Worm (Caenorhabditis elegans) whole organism, L1 larva: Measurements from ENCODE around the gene usp-4.

ENCODE experiments used
- C16A3.4 ChIP-seq: fragments of 150-350 bp; optimal IDR thresholded peaks from 2 replicates; lab custom pipeline; 2014; ENCODE audit warnings: missing biosample characterization, missing genetic modification characterization
- C34B4.2 ChIP-seq: sonication (generic microtip); optimal IDR thresholded peaks from 2 replicates; lab custom pipeline; 2017; ENCODE audit warnings: mild to moderate bottlenecking, missing genetic modification characterization, missing compliant biosample characterization
- Y116A8C.19 ChIP-seq: sonication (generic microtip); optimal IDR thresholded peaks from 2 replicates; lab custom pipeline; 2016; ENCODE audit warnings: missing compliant biosample characterization, missing genetic modification characterization, borderline replicate concordance
- aha-1 ChIP-seq: fragments of 150-350 bp; optimal IDR thresholded peaks from 2 replicates; lab custom pipeline; 2014; ENCODE audit warnings: missing biosample characterization, missing genetic modification characterization
- alr-1 ChIP-seq: fragments of 200-800 bp; sonication (Bioruptor generic); optimal IDR thresholded peaks from 2 replicates; lab custom pipeline; 2018; ENCODE audit warnings: borderline replicate concordance, mild to moderate bottlenecking, missing genetic modification characterization, missing compliant biosample characterization
- ceh-8 ChIP-seq: fragments of 200-800 bp; sonication (Bioruptor generic); optimal IDR thresholded peaks from 2 replicates; lab custom pipeline; 2018; ENCODE audit warnings: mild to moderate bottlenecking, missing genetic modification characterization, moderate library complexity, missing compliant biosample characterization
- ceh-82 ChIP-seq, 3 experiments: fragments of 150-350 bp in 1 of 3; sonication (generic microtip) in 2 of 3; optimal IDR thresholded peaks; 2 replicates each; lab custom pipeline; 2014 to 2017; ENCODE audit warnings: missing biosample characterization in 3 of 3, missing genetic modification characterization in 3 of 3
- ceh-88 ChIP-seq: fragments of 200-800 bp; sonication (Bioruptor generic); IDR thresholded peaks from 2 replicates; pipeline ENCODE4 v1.3.6; 2022; ENCODE audit warnings: missing genetic modification characterization, missing compliant biosample characterization
- ceh-90 ChIP-seq: sonication (generic microtip); optimal IDR thresholded peaks from 2 replicates; lab custom pipeline; 2016; ENCODE audit warnings: missing genetic modification characterization, missing compliant biosample characterization
- ces-1 ChIP-seq: fragments of 150-350 bp; optimal IDR thresholded peaks from 2 replicates; lab custom pipeline; 2014; ENCODE audit warnings: missing biosample characterization, missing genetic modification reagents, missing genetic modification characterization
- dpl-1 ChIP-seq, 3 experiments: fragments of 150-350 bp in 2 of 3; sonication (generic microtip) in 1 of 3; optimal IDR thresholded peaks; 2 replicates each; lab custom pipeline; 2014 to 2017; ENCODE audit warnings: missing biosample characterization in 3 of 3, missing genetic modification characterization in 3 of 3, missing genetic modification reagents in 3 of 3
- dsc-1 ChIP-seq: sonication (generic microtip); optimal IDR thresholded peaks from 2 replicates; lab custom pipeline; 2016; ENCODE audit warnings: mild to moderate bottlenecking, missing genetic modification characterization, missing compliant biosample characterization
- egl-13 ChIP-seq: sonication (generic microtip); optimal IDR thresholded peaks from 2 replicates; lab custom pipeline; 2016; ENCODE audit warnings: missing genotype, missing genetic modification reagents, missing genetic modification characterization, missing compliant biosample characterization
- elt-3 ChIP-seq, 6 experiments: fragments of 150-350 bp in 1 of 6; sonication (generic microtip); optimal IDR thresholded peaks; 2 replicates each; lab custom pipeline; 2017 to 2018; ENCODE audit warnings: missing biosample characterization in 6 of 6, missing genetic modification characterization in 6 of 6, inconsistent platforms in 1 of 6
- ets-5 ChIP-seq: fragments of 200-800 bp; sonication (Bioruptor generic); IDR thresholded peaks from 2 replicates; pipeline ENCODE4 v1.3.6; 2022; ENCODE audit warnings: missing genetic modification characterization, missing compliant biosample characterization
- fkh-10 ChIP-seq: sonication (generic microtip); optimal IDR thresholded peaks from 2 replicates; lab custom pipeline; 2017; ENCODE audit warnings: missing biosample characterization, missing genetic modification reagents, missing genetic modification characterization
- fkh-4 ChIP-seq: sonication (generic microtip); optimal IDR thresholded peaks from 2 replicates; lab custom pipeline; 2016; ENCODE audit warnings: missing compliant biosample characterization, missing genetic modification characterization, borderline replicate concordance
- fkh-8 ChIP-seq: sonication (generic microtip); optimal IDR thresholded peaks from 2 replicates; lab custom pipeline; 2016; ENCODE audit warnings: mild to moderate bottlenecking, missing genetic modification characterization, missing compliant biosample characterization
- fos-1 ChIP-seq: fragments of 150-350 bp; optimal IDR thresholded peaks from 2 replicates; lab custom pipeline; 2014; ENCODE audit warnings: missing biosample characterization, missing genetic modification characterization
- grh-1 ChIP-seq: fragments of 200-800 bp; sonication (Bioruptor generic); IDR thresholded peaks from 2 replicates; pipeline ENCODE4 v1.3.6; 2022; ENCODE audit warnings: missing genetic modification reagents, missing genetic modification characterization, missing compliant biosample characterization
- hlh-17 ChIP-seq: fragments of 200-800 bp; sonication (Bioruptor generic); optimal IDR thresholded peaks from 2 replicates; lab custom pipeline; 2018; ENCODE audit warnings: missing genetic modification characterization, mild to moderate bottlenecking, missing compliant biosample characterization, moderate library complexity, borderline replicate concordance
- hpl-2 ChIP-seq: fragments of 150-350 bp; optimal IDR thresholded peaks from 2 replicates; lab custom pipeline; 2014; ENCODE audit warnings: missing biosample characterization, missing genetic modification reagents, missing genetic modification characterization
- irx-1 ChIP-seq: sonication (generic microtip); optimal IDR thresholded peaks from 2 replicates; lab custom pipeline; 2016; ENCODE audit warnings: missing genetic modification characterization, missing compliant biosample characterization
- isw-1 ChIP-seq: fragments of 200-800 bp; sonication (Bioruptor generic); IDR thresholded peaks from 2 replicates; pipeline ENCODE4 v1.3.6; 2022; ENCODE audit warnings: missing genetic modification characterization, missing compliant biosample characterization
- jun-1 ChIP-seq: fragments of 150-350 bp; optimal IDR thresholded peaks from 2 replicates; lab custom pipeline; 2014; ENCODE audit warnings: missing biosample characterization, missing genetic modification reagents, missing genetic modification characterization
- lin-13 ChIP-seq: fragments of 150-350 bp; optimal IDR thresholded peaks from 2 replicates; lab custom pipeline; 2014; ENCODE audit warnings: missing biosample characterization, missing genetic modification reagents, missing genetic modification characterization
- lin-14 ChIP-seq: fragments of 200-800 bp; sonication (Bioruptor generic); optimal IDR thresholded peaks from 2 replicates; lab custom pipeline; 2018; ENCODE audit warnings: mild to moderate bottlenecking, missing genetic modification characterization, moderate library complexity, missing compliant biosample characterization
- lin-39 ChIP-seq: fragments of 150-350 bp; optimal IDR thresholded peaks from 2 replicates; lab custom pipeline; 2014; ENCODE audit warnings: missing biosample characterization, missing genetic modification reagents, missing genetic modification characterization
- lir-3 ChIP-seq: sonication (generic microtip); optimal IDR thresholded peaks from 2 replicates; lab custom pipeline; 2016; ENCODE audit warnings: mild to moderate bottlenecking, missing genetic modification characterization, moderate library complexity, missing compliant biosample characterization; ENCODE audit not compliant: poor library complexity
- mab-9 ChIP-seq: fragments of 200-800 bp; sonication (Bioruptor generic); IDR thresholded peaks from 2 replicates; pipeline ENCODE4 v1.3.6; 2022; ENCODE audit warnings: missing genetic modification reagents, missing genetic modification characterization, missing compliant biosample characterization
- mef-2 ChIP-seq: fragments of 150-350 bp; optimal IDR thresholded peaks from 2 replicates; lab custom pipeline; 2014; ENCODE audit warnings: missing biosample characterization, missing genetic modification characterization
- nhr-20 ChIP-seq: sonication (generic microtip); optimal IDR thresholded peaks from 2 replicates; lab custom pipeline; 2016; ENCODE audit warnings: mild to moderate bottlenecking, missing genetic modification characterization, missing compliant biosample characterization
- nhr-237 ChIP-seq: fragments of 150-350 bp; optimal IDR thresholded peaks from 2 replicates; lab custom pipeline; 2014; ENCODE audit warnings: missing biosample characterization, missing genetic modification characterization
- nhr-47 ChIP-seq: sonication (generic microtip); optimal IDR thresholded peaks from 2 replicates; lab custom pipeline; 2016; ENCODE audit warnings: mild to moderate bottlenecking, missing genetic modification characterization, moderate library complexity, missing compliant biosample characterization
- nhr-71 ChIP-seq: sonication (generic microtip); optimal IDR thresholded peaks from 2 replicates; lab custom pipeline; 2016; ENCODE audit warnings: mild to moderate bottlenecking, missing genetic modification characterization, moderate library complexity, missing compliant biosample characterization
- nhr-76 ChIP-seq: sonication (generic microtip); optimal IDR thresholded peaks from 2 replicates; lab custom pipeline; 2017; ENCODE audit warnings: missing biosample characterization, missing genetic modification characterization
- nhr-77 ChIP-seq: fragments of 150-350 bp; optimal IDR thresholded peaks from 2 replicates; lab custom pipeline; 2014; ENCODE audit warnings: missing biosample characterization, missing genetic modification characterization
- nhr-84 ChIP-seq: sonication (generic microtip); optimal IDR thresholded peaks from 2 replicates; lab custom pipeline; 2017; ENCODE audit warnings: missing biosample characterization, missing genetic modification characterization
- pqm-1 ChIP-seq: sonication (generic microtip); optimal IDR thresholded peaks from 3 replicates; lab custom pipeline; 2017; ENCODE audit warnings: missing biosample characterization, missing genetic modification characterization
- rnt-1 ChIP-seq: sonication (generic microtip); optimal IDR thresholded peaks from 2 replicates; lab custom pipeline; 2016; ENCODE audit warnings: mild to moderate bottlenecking, missing genetic modification characterization, moderate library complexity, missing compliant biosample characterization
- snpc-4 ChIP-seq: fragments of 150-350 bp; optimal IDR thresholded peaks from 2 replicates; lab custom pipeline; 2014; ENCODE audit warnings: missing biosample characterization, missing genetic modification characterization
- snu-23 ChIP-seq: sonication (generic microtip); optimal IDR thresholded peaks from 2 replicates; lab custom pipeline; 2016; ENCODE audit warnings: missing genetic modification characterization, missing compliant biosample characterization
- sox-4 ChIP-seq: sonication (generic microtip); optimal IDR thresholded peaks from 2 replicates; lab custom pipeline; 2016; ENCODE audit warnings: missing genetic modification characterization, missing compliant biosample characterization
- sup-37 ChIP-seq: fragments of 200-800 bp; sonication (Bioruptor generic); optimal IDR thresholded peaks from 2 replicates; lab custom pipeline; 2018; ENCODE audit warnings: mild to moderate bottlenecking, missing genetic modification characterization, missing compliant biosample characterization
- tbx-2 ChIP-seq: sonication (generic microtip); optimal IDR thresholded peaks from 2 replicates; lab custom pipeline; 2016; ENCODE audit warnings: missing genetic modification characterization, missing compliant biosample characterization
- tlp-1 ChIP-seq: fragments of 150-350 bp; optimal IDR thresholded peaks from 2 replicates; lab custom pipeline; 2014; ENCODE audit warnings: missing biosample characterization, missing genetic modification characterization
- unc-62 ChIP-seq: fragments of 150-350 bp; optimal IDR thresholded peaks from 2 replicates; lab custom pipeline; 2014; ENCODE audit warnings: missing biosample characterization, missing genetic modification reagents, missing genetic modification characterization
- unc-98 ChIP-seq: fragments of 200-800 bp; sonication (Bioruptor generic); IDR thresholded peaks from 2 replicates; pipeline ENCODE4 v1.3.6; 2022; ENCODE audit warnings: missing genetic modification characterization, missing compliant biosample characterization
- xbp-1 ChIP-seq: sonication (generic microtip); optimal IDR thresholded peaks from 2 replicates; lab custom pipeline; 2016; ENCODE audit warnings: missing genetic modification characterization, missing compliant biosample characterization
- zag-1 ChIP-seq: fragments of 150-350 bp; optimal IDR thresholded peaks from 2 replicates; lab custom pipeline; 2014; ENCODE audit warnings: missing biosample characterization, missing genetic modification characterization
- ztf-4 ChIP-seq: fragments of 150-350 bp; optimal IDR thresholded peaks from 2 replicates; lab custom pipeline; 2014; ENCODE audit warnings: missing biosample characterization, missing genetic modification characterization

The usp-4 gene

ce11 chrIV:6747652-6748051 is 9.5 kb upstream of the usp-4 start (continued):
- peak; percentile 88 for TF ChIP-seq rnt-1 (tag; lab: Kevin White, UChicago)
- TF ChIP-seq snu-23, result peak; percentile 65
- no peak for TF ChIP-seq unc-62 (GFP tag; lab: Kevin White, UChicago)
- no peak for TF ChIP-seq nhr-237
- TF ChIP-seq fkh-8 (tag; lab: Kevin White, UChicago), result no peak
- TF ChIP-seq nhr-84 (tag; lab: Kevin White, UChicago), result no peak
- TF ChIP-seq fkh-4 (tag; lab: Kevin White, UChicago), result no peak
- no peak for TF ChIP-seq sox-4 (tag; lab: Kevin White, UChicago)
- no peak for TF ChIP-seq mef-2
- no peak for TF ChIP-seq snpc-4 (tag; lab: Kevin White, UChicago)
- TF ChIP-seq dsc-1 (tag; lab: Kevin White, UChicago), result no peak
- TF ChIP-seq fos-1 (tag; lab: Kevin White, UChicago), result no peak
- TF ChIP-seq, all 84 proteins: peak for 26

- no peak for TF ChIP-seq C16A3.4 (tag; lab: Kevin White, UChicago)
- peak; percentile 82 for TF ChIP-seq fkh-4 (tag; lab: Kevin White, UChicago)
- no peak for TF ChIP-seq nhr-237
- no peak for TF ChIP-seq ztf-4 (tag; lab: Kevin White, UChicago)
- TF ChIP-seq nhr-76 (tag; lab: Kevin White, UChicago), result no peak
- no peak for TF ChIP-seq isw-1 (GFP tag; lab: Robert Waterston, UW)
- TF ChIP-seq hpl-2, result no peak
- no peak for TF ChIP-seq tbx-2
- TF ChIP-seq alr-1 (tag; lab: Kevin White, UChicago), result no peak
- peak; percentile 55 for TF ChIP-seq nhr-71 (tag; lab: Kevin White, UChicago)
- no peak for TF ChIP-seq nhr-20
- no peak for TF ChIP-seq lir-3 (tag; lab: Kevin White, UChicago)
- no peak for TF ChIP-seq zag-1 (tag; lab: Kevin White, UChicago)
- TF ChIP-seq jun-1 (tag; lab: Kevin White, UChicago), result no peak
- no peak for TF ChIP-seq C34B4.2 (tag; lab: Kevin White, UChicago)
- no peak for TF ChIP-seq elt-3 (tag; optimal IDR thresholded peaks at IDR 0.05; lab: Kevin White, UChicago)
- no peak for TF ChIP-seq Y116A8C.19 (tag; lab: Kevin White, UChicago)
- no peak for TF ChIP-seq ets-5 (GFP tag; lab: Robert Waterston, UW)
- TF ChIP-seq nhr-77, result no peak
- TF ChIP-seq ceh-88, result no peak
- TF ChIP-seq aha-1 (tag; lab: Kevin White, UChicago), result no peak
- TF ChIP-seq nhr-47 (tag; lab: Kevin White, UChicago), result no peak
- no peak for TF ChIP-seq irx-1 (tag; lab: Kevin White, UChicago)
- no peak for TF ChIP-seq grh-1
- TF ChIP-seq dpl-1 (GFP tag; optimal IDR thresholded peaks at IDR 0.05; lab: Kevin White, UChicago), result no peak
- no peak for TF ChIP-seq lin-39
- TF ChIP-seq rnt-1 (tag; lab: Kevin White, UChicago), result peak; percentile 42
- TF ChIP-seq ceh-90, result no peak
- no peak for TF ChIP-seq sox-4 (tag; lab: Kevin White, UChicago)
- TF ChIP-seq fkh-8 (tag; lab: Kevin White, UChicago), result no peak
- TF ChIP-seq tlp-1 (tag; lab: Kevin White, UChicago), result no peak
- TF ChIP-seq egl-13 (tag; lab: Kevin White, UChicago), result no peak
- peak; percentile 54 for TF ChIP-seq lin-14 (GFP tag; lab: Kevin White, UChicago)
- TF ChIP-seq xbp-1 (tag; lab: Kevin White, UChicago), result no peak
- TF ChIP-seq mef-2, result no peak
- TF ChIP-seq hlh-17 (GFP tag; lab: Kevin White, UChicago), result no peak
- TF ChIP-seq mab-9 (GFP tag; lab: Robert Waterston, UW), result no peak
- TF ChIP-seq pqm-1 (tag; lab: Kevin White, UChicago), result no peak
- no peak for TF ChIP-seq ces-1 (GFP tag; lab: Kevin White, UChicago)
- TF ChIP-seq fkh-10, result no peak
- TF ChIP-seq fos-1 (tag; lab: Kevin White, UChicago), result no peak
- TF ChIP-seq sup-37 (GFP tag; lab: Kevin White, UChicago), result no peak
- TF ChIP-seq lin-13, result no peak
- no peak for TF ChIP-seq ceh-82 (tag; optimal IDR thresholded peaks at IDR 0.05; lab: Kevin White, UChicago)
- no peak for TF ChIP-seq unc-98 (GFP tag; lab: Robert Waterston, UW)
- peak; percentile 14 for TF ChIP-seq ceh-8 (GFP tag; lab: Kevin White, UChicago)
Observed at ce11 chrIV:6748491-6748890, 8.6 kb upstream of the usp-4 start, which contains the start of gene lin-45. lin-45 (minus strand) TSS chrIV:6748572.
